Worm (Caenorhabditis elegans): Measurements from ENCODE around the gene klp-18.

The klp-18 gene

DNA sequence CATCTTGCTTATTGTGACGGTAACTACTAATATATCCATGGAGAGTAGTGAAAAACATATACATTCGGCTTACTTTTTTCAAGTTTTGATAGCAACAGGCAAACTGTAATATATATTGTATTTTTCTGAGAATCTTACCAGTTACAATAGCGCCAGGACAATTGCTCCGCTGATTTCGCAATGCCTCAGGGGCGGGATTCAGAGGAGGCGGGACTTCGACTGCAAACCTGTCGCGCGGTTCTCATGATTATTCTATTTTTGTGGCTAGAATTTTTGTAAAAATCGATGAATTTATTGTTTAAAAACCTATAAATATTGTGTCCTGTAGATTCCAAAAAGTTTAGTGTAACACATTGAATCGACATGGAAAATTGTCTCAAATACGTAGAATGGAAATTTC, 9.0 kb upstream of the klp-18 start:
- TF ChIP-seq ets-5 (GFP tag; IDR thresholded peaks at IDR 0.05) (no peak), nhr-20 (tag; optimal IDR thresholded peaks at IDR 0.05) (no peak), alr-1 (tag; optimal IDR thresholded peaks at IDR 0.05; ENCODE audit: borderline replicate concordance) (no peak), sox-4 (tag; optimal IDR thresholded peaks at IDR 0.05) (no peak), efl-1 (optimal IDR thresholded peaks at IDR 0.05) (peak in 1 of 2 experiments; percentile 22), efl-1 (GFP tag; optimal IDR thresholded peaks at IDR 0.05 in 1 of 2) (peak in 1 of 2 experiments; percentile 79), nhr-84 (tag; optimal IDR thresholded peaks at IDR 0.05) (no peak)

- no peak for TF ChIP-seq elt-2 (tag; optimal IDR thresholded peaks at IDR 0.05)
- no peak for TF ChIP-seq hlh-4 (tag; optimal IDR thresholded peaks at IDR 0.05)
- TF ChIP-seq sup-37 (GFP tag; optimal IDR thresholded peaks at IDR 0.05): no peak
- TF ChIP-seq fkh-8 (tag; optimal IDR thresholded peaks at IDR 0.05): no peak
- no peak for TF ChIP-seq ceh-90 (tag; optimal IDR thresholded peaks at IDR 0.05)
- TF ChIP-seq grh-1 (GFP tag; IDR thresholded peaks at IDR 0.05): no peak
- TF ChIP-seq fkh-4 (tag; optimal IDR thresholded peaks at IDR 0.05; ENCODE audit: borderline replicate concordance): no peak
- TF ChIP-seq lin-35 (GFP tag; optimal IDR thresholded peaks at IDR 0.05): no peak
- TF ChIP-seq lin-14 (GFP tag; optimal IDR thresholded peaks at IDR 0.05): no peak
- no peak for TF ChIP-seq pqm-1 (tag; optimal IDR thresholded peaks at IDR 0.05)
- TF ChIP-seq nhr-85 (tag): no peak
- no peak for TF ChIP-seq sox-4 (tag; optimal IDR thresholded peaks at IDR 0.05)
- no peak for TF ChIP-seq unc-98 (GFP tag; IDR thresholded peaks at IDR 0.05)
Observed at ce11 chrIV:7032459-7032858, 7.6 kb upstream of the klp-18 start, which contains the start of gene C06G3.8. Gene C06G3.8 (minus strand): TSS chrIV:7032559.

ce11 chrIV:7035823-7036222, 4.2 kb upstream of the klp-18 start, which contains the start of gene C06G3.3:
Gene C06G3.3 (plus strand): TSS chrIV:7036123.
- TF ChIP-seq unc-130 (tag; optimal IDR thresholded peaks at IDR 0.05): no peak
- peak; percentile 6 for TF ChIP-seq blmp-1 (tag; optimal IDR thresholded peaks at IDR 0.05)
- TF ChIP-seq lir-3 (tag; optimal IDR thresholded peaks at IDR 0.05; ENCODE audit: poor library complexity): no peak
- no peak for TF ChIP-seq mef-2 (tag; optimal IDR thresholded peaks at IDR 0.05)
- no peak for TF ChIP-seq lsy-2 (tag; optimal IDR thresholded peaks at IDR 0.05)

ce11 chrIV:7036790-7037189, 3.2 kb upstream of the klp-18 start, which contains the start of gene ufl-1:
Gene ufl-1 (minus strand): TSS chrIV:7036859.
- TF ChIP-seq efl-1 (optimal IDR thresholded peaks at IDR 0.05) (no peak), efl-1 (GFP tag; optimal IDR thresholded peaks at IDR 0.05 in 1 of 2) (peak in 1 of 2 experiments; percentile 50), vab-15 (tag; optimal IDR thresholded peaks at IDR 0.05) (no peak), ama-1 (optimal IDR thresholded peaks at IDR 0.05) (no peak)

ce11 chrIV:7043430-7043829, 3.4 kb downstream of the klp-18 start:
- no peak for TF ChIP-seq sup-37 (GFP tag; optimal IDR thresholded peaks at IDR 0.05)
- TF ChIP-seq unc-86 (tag; optimal IDR thresholded peaks at IDR 0.05): no peak
- no peak for TF ChIP-seq unc-62 (GFP tag; optimal IDR thresholded peaks at IDR 0.05)
- no peak for TF ChIP-seq elt-2 (tag; optimal IDR thresholded peaks at IDR 0.05)
- TF ChIP-seq hpl-2 (GFP tag; optimal IDR thresholded peaks at IDR 0.05): no peak
- TF ChIP-seq lin-14 (GFP tag; optimal IDR thresholded peaks at IDR 0.05): no peak
- no peak for TF ChIP-seq F16B12.6 (tag; optimal IDR thresholded peaks at IDR 0.05)
- no peak for TF ChIP-seq lin-35 (GFP tag; optimal IDR thresholded peaks at IDR 0.05)
- TF ChIP-seq nhr-84 (tag; optimal IDR thresholded peaks at IDR 0.05): no peak
- TF ChIP-seq vab-15 (tag; optimal IDR thresholded peaks at IDR 0.05): no peak
- no peak for TF ChIP-seq pqm-1 (tag; optimal IDR thresholded peaks at IDR 0.05)
- TF ChIP-seq nhr-85 (tag): no peak
- no peak for TF ChIP-seq elt-3 (tag; optimal IDR thresholded peaks at IDR 0.05)
- TF ChIP-seq snpc-4 (tag; optimal IDR thresholded peaks at IDR 0.05): no peak
- no peak for TF ChIP-seq ceh-63 (GFP tag; optimal IDR thresholded peaks at IDR 0.05)
- no peak for TF ChIP-seq ztf-4 (tag; optimal IDR thresholded peaks at IDR 0.05)
- TF ChIP-seq ets-5 (GFP tag; IDR thresholded peaks at IDR 0.05): no peak
- no peak for TF ChIP-seq zag-1 (tag; optimal IDR thresholded peaks at IDR 0.05)
- TF ChIP-seq nhr-71 (tag; optimal IDR thresholded peaks at IDR 0.05): no peak
- no peak for TF ChIP-seq nhr-47 (tag; optimal IDR thresholded peaks at IDR 0.05)
